Worm (Caenorhabditis elegans) whole organism, midembryonic: ENCODE measurements around the gene nspe-4.
"Not testable (repeated sequence)": the region's sequence is repeated elsewhere in the genome, so short reads cannot be mapped to it uniquely, and the experiment has no call there.

ENCODE experiments used
- T22C8.4 ChIP-seq: fragments of 200-800 bp; sonication (Bioruptor generic); IDR thresholded peaks from 2 replicates; pipeline ENCODE4 v1.3.6; 2022; ENCODE audit warnings: missing genetic modification characterization, missing compliant biosample characterization
- cog-1 ChIP-seq: sonication (generic microtip); optimal IDR thresholded peaks from 2 replicates; lab custom pipeline; 2016; ENCODE audit warnings: missing genetic modification characterization, missing compliant biosample characterization
- flt-1 ChIP-seq: fragments of 200-800 bp; sonication (Bioruptor generic); IDR thresholded peaks from 2 replicates; pipeline ENCODE4 v1.3.6; 2022; ENCODE audit warnings: missing genetic modification characterization, missing compliant biosample characterization
- klf-2 ChIP-seq: fragments of 200-800 bp; sonication (Bioruptor generic); conservative IDR thresholded peaks from 2 replicates; pipeline ENCODE4 v1.3.6; 2022; ENCODE audit warnings: missing genetic modification reagents, missing genetic modification characterization, missing compliant biosample characterization
- med-1 ChIP-seq: sonication (generic microtip); optimal IDR thresholded peaks from 2 replicates; lab custom pipeline; 2017; ENCODE audit warnings: missing genetic modification characterization, mild to moderate bottlenecking, missing compliant biosample characterization, antibody characterized with exemption, missing genetic modification reagents; ENCODE audit not compliant: insufficient read depth
- ref-1 ChIP-seq: fragments of 200-800 bp; sonication (Bioruptor generic); conservative IDR thresholded peaks from 2 replicates; pipeline ENCODE4 v1.3.6; 2022; ENCODE audit warnings: missing genetic modification reagents, missing genetic modification characterization, missing compliant biosample characterization
- tab-1 ChIP-seq: fragments of 200-800 bp; sonication (Bioruptor generic); IDR thresholded peaks from 2 replicates; pipeline ENCODE4 v1.3.6; 2022; ENCODE audit warnings: missing genetic modification characterization, missing compliant biosample characterization
- ztf-23 ChIP-seq: fragments of 200-800 bp; sonication (Bioruptor generic); IDR thresholded peaks from 2 replicates; pipeline ENCODE4 v1.3.6; 2022; ENCODE audit warnings: missing genetic modification reagents, missing genetic modification characterization, missing compliant biosample characterization
- ztf-29 ChIP-seq: fragments of 200-800 bp; sonication (Bioruptor generic); IDR thresholded peaks from 2 replicates; pipeline ENCODE4 v1.3.6; 2022; ENCODE audit warnings: missing genetic modification reagents, missing genetic modification characterization, missing compliant biosample characterization

nspe-4 gene

ce11 chrII:12620764-12621163, 8.4 kb downstream of the nspe-4 start, which contains the start of gene nspe-1:
Gene nspe-1 (minus strand): TSS chrII:12620864.
- TF ChIP-seq klf-2 (GFP tag; lab: Robert Waterston, UW) (no peak), cog-1 (tag; lab: Kevin White, UChicago) (no peak), ztf-29 (no peak), ztf-23 (GFP tag; lab: Robert Waterston, UW) (no peak), flt-1 (no peak), med-1 (GFP tag; lab: Kevin White, UChicago) (no peak), ref-1 (GFP tag; lab: Robert Waterston, UW) (no peak), tab-1 (GFP tag; lab: Robert Waterston, UW) (no peak), T22C8.4 (GFP tag; lab: Robert Waterston, UW) (no peak)

- TF ChIP-seq T22C8.4 (GFP tag; lab: Robert Waterston, UW) (no peak), ztf-23 (GFP tag; lab: Robert Waterston, UW) (no peak), ztf-29 (no peak), klf-2 (GFP tag; lab: Robert Waterston, UW) (no peak), tab-1 (GFP tag; lab: Robert Waterston, UW) (no peak), med-1 (GFP tag; lab: Kevin White, UChicago) (no peak), ref-1 (GFP tag; lab: Robert Waterston, UW) (no peak), cog-1 (tag; lab: Kevin White, UChicago) (no peak), flt-1 (no peak)
These were observed 9.7 kb downstream of the nspe-4 start, which contains the start of gene nspe-8 for ce11 chrII:12621908-12622566. Gene nspe-8 (minus strand): TSS chrII:12621958.

ce11 chrII:12622843-12623242, 10.5 kb downstream of the nspe-4 start:
- TF ChIP-seq ztf-23 (GFP tag; lab: Robert Waterston, UW), result no peak
- no peak for TF ChIP-seq klf-2 (GFP tag; lab: Robert Waterston, UW)

ce11 chrII:12624433-12624832, 12.1 kb downstream of the nspe-4 start, which contains the start of gene Y38E10A.14:
Gene Y38E10A.14 (minus strand): TSS chrII:12624533.
- TF ChIP-seq klf-2 (GFP tag; lab: Robert Waterston, UW); cog-1 (tag; lab: Kevin White, UChicago); flt-1: not testable (repeated sequence)

ce11 chrII:12625673-12626072, 13.4 kb downstream of the nspe-4 start:
- TF ChIP-seq med-1 (GFP tag; lab: Kevin White, UChicago), result no peak
- TF ChIP-seq ref-1 (GFP tag; lab: Robert Waterston, UW), result no peak
- TF ChIP-seq T22C8.4 (GFP tag; lab: Robert Waterston, UW), result no peak
- no peak for TF ChIP-seq ztf-29
- no peak for TF ChIP-seq tab-1 (GFP tag; lab: Robert Waterston, UW)
- no peak for TF ChIP-seq cog-1 (tag; lab: Kevin White, UChicago)
- TF ChIP-seq flt-1, result no peak
- TF ChIP-seq klf-2 (GFP tag; lab: Robert Waterston, UW), result no peak
- no peak for TF ChIP-seq ztf-23 (GFP tag; lab: Robert Waterston, UW)

- TF ChIP-seq ref-1 (GFP tag; lab: Robert Waterston, UW), result no peak
- TF ChIP-seq ztf-23 (GFP tag; lab: Robert Waterston, UW), result no peak
- TF ChIP-seq flt-1, result no peak
- TF ChIP-seq cog-1 (tag; lab: Kevin White, UChicago), result no peak
- TF ChIP-seq klf-2 (GFP tag; lab: Robert Waterston, UW), result no peak
- TF ChIP-seq T22C8.4 (GFP tag; lab: Robert Waterston, UW), result no peak
- TF ChIP-seq med-1 (GFP tag; lab: Kevin White, UChicago), result no peak
- TF ChIP-seq ztf-29, result no peak
- TF ChIP-seq tab-1 (GFP tag; lab: Robert Waterston, UW), result no peak
These were observed 13.9 kb downstream of the nspe-4 start for ce11 chrII:12626120-12626624.

- TF ChIP-seq klf-2 (GFP tag; lab: Robert Waterston, UW) (no peak), tab-1 (GFP tag; lab: Robert Waterston, UW) (no peak), med-1 (GFP tag; lab: Kevin White, UChicago) (no peak), ztf-29 (no peak), ref-1 (GFP tag; lab: Robert Waterston, UW) (no peak), cog-1 (tag; lab: Kevin White, UChicago) (no peak), ztf-23 (GFP tag; lab: Robert Waterston, UW) (no peak), flt-1 (no peak), T22C8.4 (GFP tag; lab: Robert Waterston, UW) (no peak)
These were observed 14.6 kb downstream of the nspe-4 start, which contains the start of gene nspe-7 for ce11 chrII:12626887-12627286. Gene nspe-7 (plus strand): TSS chrII:12627187.

- TF ChIP-seq cog-1 (tag; lab: Kevin White, UChicago) (no peak), klf-2 (GFP tag; lab: Robert Waterston, UW) (no peak), ref-1 (GFP tag; lab: Robert Waterston, UW) (no peak), ztf-29 (no peak), T22C8.4 (GFP tag; lab: Robert Waterston, UW) (no peak)
These were observed 16.2 kb downstream of the nspe-4 start, which contains the start of gene nspe-5 for ce11 chrII:12628566-12628965. Gene nspe-5 (plus strand): TSS chrII:12628866.

ce11 chrII:12629387-12629786, 17.1 kb downstream of the nspe-4 start, which contains the start of gene Y38E10A.28:
Gene Y38E10A.28 (plus strand): TSS chrII:12629687.
- TF ChIP-seq T22C8.4 (GFP tag; lab: Robert Waterston, UW) (no peak), flt-1 (no peak), ztf-29 (no peak), ztf-23 (GFP tag; lab: Robert Waterston, UW) (no peak), tab-1 (GFP tag; lab: Robert Waterston, UW) (no peak), ref-1 (GFP tag; lab: Robert Waterston, UW) (no peak), cog-1 (tag; lab: Kevin White, UChicago) (no peak), med-1 (GFP tag; lab: Kevin White, UChicago) (no peak), klf-2 (GFP tag; lab: Robert Waterston, UW) (no peak)
